Fruit fly (Drosophila melanogaster) whole organism, embryonic: ENCODE data around the gene CG46439.

Experiments used
- Blimp-1 ChIP-seq: fragments of 200-800 bp; sonication (Bioruptor generic); optimal IDR thresholded peaks from 3 replicates; lab custom pipeline; 2018; ENCODE audit warnings: missing biosample characterization, missing genetic modification characterization, mild to moderate bottlenecking, moderate library complexity, missing genetic modification reagents
- vvl ChIP-seq: fragments of 200-800 bp; sonication (Bioruptor generic); IDR thresholded peaks from 2 replicates; pipeline ENCODE4 v1.3.6; 2022; ENCODE audit warnings: missing biosample characterization, missing genetic modification characterization

DNA sequence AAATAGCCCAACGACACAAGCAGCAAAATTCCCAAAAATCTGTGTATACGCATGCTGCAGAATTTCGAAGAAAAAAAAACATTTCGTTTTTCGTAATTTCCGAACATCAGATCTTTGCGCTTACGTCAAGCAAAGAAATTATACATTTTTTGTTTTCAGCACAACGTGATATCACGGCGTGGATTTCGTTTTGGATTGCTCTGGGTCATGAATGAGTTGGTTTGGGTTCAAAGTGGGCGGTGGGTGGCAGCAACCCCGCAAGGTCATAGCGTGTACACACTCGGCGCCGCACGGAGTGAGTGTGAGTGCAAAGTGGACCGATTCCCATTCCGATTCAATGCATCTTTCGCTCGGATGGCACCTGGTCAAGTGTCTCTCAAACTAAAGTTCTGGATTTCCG, 28.8 kb upstream of the CG46439 start:
- no peak for TF ChIP-seq vvl
- TF ChIP-seq Blimp-1 (GFP tag; lab: Kevin White, UChicago): no peak
